Worm (Caenorhabditis elegans) whole organism, L4 larva: ENCODE data around the gene clec-57.

ENCODE experiments used
- F49E8.2 ChIP-seq: sonication (generic microtip); optimal IDR thresholded peaks from 2 replicates; lab custom pipeline; 2016; ENCODE audit warnings: missing compliant biosample characterization, mild to moderate bottlenecking, missing genetic modification characterization, borderline replicate concordance
- lsy-2 ChIP-seq, 2 experiments: fragments of 150-350 bp in 1 of 2; sonication (generic microtip) in 1 of 2; optimal IDR thresholded peaks; 2 replicates each; lab custom pipeline; 2014 to 2017; ENCODE audit warnings: missing biosample characterization in 2 of 2, missing genetic modification characterization in 2 of 2
- ztf-11 ChIP-seq: fragments of 150-350 bp; optimal IDR thresholded peaks from 2 replicates; lab custom pipeline; 2014; ENCODE audit warnings: missing biosample characterization, missing genetic modification characterization

DNA sequence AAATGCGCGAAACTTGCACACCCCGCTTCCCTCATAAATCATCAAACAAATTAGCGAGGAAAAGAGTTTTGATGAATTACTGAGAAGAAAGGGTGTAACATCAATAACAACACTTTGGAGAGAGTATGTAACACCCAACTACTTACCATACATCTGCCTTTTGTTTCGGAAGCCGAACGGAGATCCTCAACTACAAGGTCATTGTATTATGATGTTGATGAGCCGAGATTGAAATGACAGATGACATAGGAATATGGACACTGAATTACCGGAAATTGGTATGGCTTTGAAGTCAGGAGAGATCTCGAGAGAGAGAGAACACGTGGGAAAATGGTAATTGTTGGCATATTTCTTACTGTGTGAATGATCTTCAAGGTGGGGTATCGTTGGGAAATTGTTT is 43.0 kb upstream of the clec-57 start:
- TF ChIP-seq F49E8.2 (tag; lab: Kevin White, UChicago) (no peak), lsy-2 (tag; optimal IDR thresholded peaks at IDR 0.05; lab: Kevin White, UChicago) (no peak), ztf-11 (tag; lab: Kevin White, UChicago) (no peak)
